Fruit fly (Drosophila melanogaster) whole organism, embryonic: ENCODE measurements around the gene Eig71Ej.

Experiments
- BEAF-32 ChIP-seq: fragments of 200-800 bp; sonication (Bioruptor generic); optimal IDR thresholded peaks from 3 replicates; lab custom pipeline; 2017; ENCODE audit warnings: missing biosample characterization, missing genetic modification characterization, mild to moderate bottlenecking, moderate library complexity, missing genetic modification reagents
- BtbVII ChIP-seq: fragments of 200-800 bp; sonication (Bioruptor generic); optimal IDR thresholded peaks from 3 replicates; lab custom pipeline; 2017; ENCODE audit warnings: missing biosample characterization, mild to moderate bottlenecking, missing genetic modification characterization
- CG10366 ChIP-seq: fragments of 200-800 bp; sonication (Bioruptor generic); IDR thresholded peaks from 2 replicates; pipeline ENCODE4 v1.3.6; 2022; ENCODE audit warnings: missing biosample characterization, missing genetic modification characterization
- CG11456 ChIP-seq: fragments of 200-800 bp; sonication (Bioruptor generic); IDR thresholded peaks from 3 replicates; pipeline ENCODE4 v1.3.6; 2022; ENCODE audit warnings: missing biosample characterization, missing genetic modification characterization
- CG12659 ChIP-seq: fragments of 200-800 bp; sonication (Bioruptor generic); optimal IDR thresholded peaks from 3 replicates; lab custom pipeline; 2017; ENCODE audit warnings: mild to moderate bottlenecking, missing biosample characterization, missing genetic modification reagents, missing genetic modification characterization
- CG13424 ChIP-seq: fragments of 200-800 bp; sonication (Bioruptor generic); optimal IDR thresholded peaks from 2 replicates; lab custom pipeline; 2019; ENCODE audit warnings: missing biosample characterization, mild to moderate bottlenecking, missing genetic modification characterization, moderate library complexity
- CG14050 ChIP-seq: fragments of 200-800 bp; sonication (Bioruptor generic); IDR thresholded peaks from 3 replicates; pipeline ENCODE4 v1.3.6; 2022; ENCODE audit warnings: missing biosample characterization, missing genetic modification characterization
- CG14667 ChIP-seq: fragments of 200-800 bp; sonication (Bioruptor generic); IDR thresholded peaks from 2 replicates; pipeline ENCODE4 v1.3.6; 2022; ENCODE audit warnings: missing biosample characterization, missing genetic modification characterization
- CG14965 ChIP-seq: fragments of 200-800 bp; sonication (Bioruptor generic); optimal IDR thresholded peaks from 2 replicates; lab custom pipeline; 2016; ENCODE audit warnings: missing biosample characterization, missing genetic modification characterization, borderline replicate concordance
- CG16863 ChIP-seq: fragments of 200-800 bp; sonication (Bioruptor generic); optimal IDR thresholded peaks from 3 replicates; lab custom pipeline; 2016; ENCODE audit warnings: missing biosample characterization, missing genetic modification characterization
- CG17802 ChIP-seq: fragments of 200-800 bp; sonication (Bioruptor generic); optimal IDR thresholded peaks from 2 replicates; lab custom pipeline; 2018; ENCODE audit warnings: missing biosample characterization, mild to moderate bottlenecking, missing genetic modification characterization, moderate library complexity
- CG18011 ChIP-seq: fragments of 200-800 bp; sonication (Bioruptor generic); optimal IDR thresholded peaks from 2 replicates; lab custom pipeline; 2017; ENCODE audit warnings: missing biosample characterization, missing genetic modification characterization, mild to moderate bottlenecking, moderate library complexity, missing genotype
- CG2129 ChIP-seq: fragments of 200-800 bp; sonication (Bioruptor generic); IDR thresholded peaks from 2 replicates; pipeline ENCODE4 v1.3.6; 2022; ENCODE audit warnings: missing biosample characterization, missing genetic modification characterization; ENCODE audit not compliant: partially characterized antibody
- CG30020 ChIP-seq: fragments of 200-800 bp; optimal IDR thresholded peaks from 2 replicates; lab custom pipeline; 2019; ENCODE audit warnings: missing biosample characterization, mild to moderate bottlenecking, missing genetic modification characterization, moderate library complexity
- CG30403 ChIP-seq: fragments of 200-800 bp; sonication (Bioruptor generic); optimal IDR thresholded peaks from 3 replicates; lab custom pipeline; 2016; ENCODE audit warnings: missing biosample characterization, missing genetic modification characterization
- CG32767 ChIP-seq: fragments of 200-800 bp; sonication (Bioruptor generic); IDR thresholded peaks from 2 replicates; pipeline ENCODE4 v1.3.6; 2022; ENCODE audit warnings: missing biosample characterization, missing genetic modification characterization
- CG3995 ChIP-seq: fragments of 200-800 bp; sonication (Bioruptor generic); optimal IDR thresholded peaks from 3 replicates; lab custom pipeline; 2016; ENCODE audit warnings: missing biosample characterization, missing genetic modification characterization
- CG4617 ChIP-seq: fragments of 200-800 bp; sonication (Bioruptor generic); optimal IDR thresholded peaks from 3 replicates; lab custom pipeline; 2016; ENCODE audit warnings: missing biosample characterization, missing genetic modification characterization, borderline replicate concordance
- CG6272 ChIP-seq: fragments of 200-800 bp; sonication (Bioruptor generic); IDR thresholded peaks from 2 replicates; pipeline ENCODE4 v1.3.6; 2022; ENCODE audit warnings: missing biosample characterization, missing genetic modification characterization
- CG6683 ChIP-seq: fragments of 200-800 bp; sonication (Bioruptor generic); optimal IDR thresholded peaks from 2 replicates; lab custom pipeline; 2017; ENCODE audit warnings: missing biosample characterization, mild to moderate bottlenecking, missing genetic modification characterization, missing genetic modification reagents
- CG7271 ChIP-seq: fragments of 200-800 bp; sonication (Bioruptor generic); optimal IDR thresholded peaks from 2 replicates; lab custom pipeline; 2018; ENCODE audit warnings: missing biosample characterization, mild to moderate bottlenecking, missing genetic modification characterization, moderate library complexity
- CoRest ChIP-seq: fragments of 200-800 bp; sonication (Bioruptor generic); optimal IDR thresholded peaks from 3 replicates; lab custom pipeline; 2018; ENCODE audit warnings: missing biosample characterization, mild to moderate bottlenecking, missing genetic modification characterization, moderate library complexity
- Dbx ChIP-seq: fragments of 200-800 bp; sonication (Bioruptor generic); IDR thresholded peaks from 3 replicates; pipeline ENCODE4 v1.3.6; 2022; ENCODE audit warnings: missing biosample characterization, missing genetic modification characterization
- Doc2 ChIP-seq: fragments of 200-800 bp; sonication (Bioruptor generic); IDR thresholded peaks from 2 replicates; pipeline ENCODE4 v1.3.6; 2022; ENCODE audit warnings: missing biosample characterization, missing genetic modification characterization
- Dref ChIP-seq: fragments of 200-800 bp; sonication (Bioruptor generic); IDR thresholded peaks from 2 replicates; pipeline ENCODE4 v1.3.6; 2022; ENCODE audit warnings: missing biosample characterization, missing genetic modification characterization
- Gug ChIP-seq: fragments of 200-800 bp; sonication (Bioruptor generic); IDR thresholded peaks from 4 replicates; pipeline ENCODE4 v1.3.6; 2022; ENCODE audit warnings: missing biosample characterization, missing genetic modification characterization
- H2.0 ChIP-seq: fragments of 200-800 bp; sonication (Bioruptor generic); IDR thresholded peaks from 2 replicates; pipeline ENCODE4 v1.3.6; 2022; ENCODE audit warnings: missing biosample characterization, missing genetic modification characterization
- Hand ChIP-seq: fragments of 200-800 bp; sonication (Bioruptor generic); optimal IDR thresholded peaks from 2 replicates; lab custom pipeline; 2017; ENCODE audit warnings: mild to moderate bottlenecking, missing biosample characterization, missing genetic modification reagents, missing genetic modification characterization
- Nf-YC ChIP-seq: fragments of 200-800 bp; optimal IDR thresholded peaks from 3 replicates; lab custom pipeline; 2019; ENCODE audit warnings: missing biosample characterization, mild to moderate bottlenecking, missing genetic modification characterization, moderate library complexity
- Sry-β ChIP-seq: fragments of 200-800 bp; sonication (Bioruptor generic); optimal IDR thresholded peaks from 2 replicates; lab custom pipeline; 2018; ENCODE audit warnings: missing biosample characterization, mild to moderate bottlenecking, missing genetic modification characterization, moderate library complexity
- TFAM ChIP-seq: fragments of 200-800 bp; sonication (Bioruptor generic); optimal IDR thresholded peaks from 2 replicates; lab custom pipeline; 2017; ENCODE audit warnings: missing biosample characterization, missing genetic modification characterization, inconsistent platforms
- al ChIP-seq: fragments of 200-800 bp; sonication (Bioruptor generic); IDR thresholded peaks from 2 replicates; pipeline ENCODE4 v1.3.6; 2022; ENCODE audit warnings: missing biosample characterization, missing genetic modification characterization
- ara ChIP-seq: fragments of 200-800 bp; sonication (Bioruptor generic); IDR thresholded peaks from 2 replicates; pipeline ENCODE4 v1.3.6; 2022; ENCODE audit warnings: missing biosample characterization, missing genetic modification characterization
- chinmo ChIP-seq: fragments of 200-800 bp; sonication (Bioruptor generic); IDR thresholded peaks from 4 replicates; pipeline ENCODE4 v1.3.6; 2022; ENCODE audit warnings: missing biosample characterization, missing genetic modification characterization; ENCODE audit not compliant: partially characterized antibody
- chm ChIP-seq: fragments of 200-800 bp; sonication (Bioruptor generic); IDR thresholded peaks from 2 replicates; pipeline ENCODE4 v1.3.6; 2022; ENCODE audit warnings: missing biosample characterization, missing genetic modification characterization
- da ChIP-seq: fragments of 200-800 bp; sonication (Bioruptor generic); optimal IDR thresholded peaks from 2 replicates; lab custom pipeline; 2016; ENCODE audit warnings: missing biosample characterization, missing genetic modification characterization
- dmrt11E ChIP-seq: fragments of 200-800 bp; sonication (Bioruptor generic); optimal IDR thresholded peaks from 3 replicates; lab custom pipeline; 2018; ENCODE audit warnings: missing biosample characterization, mild to moderate bottlenecking, missing genetic modification characterization, moderate library complexity
- fd102C ChIP-seq: fragments of 200-800 bp; sonication (Bioruptor generic); optimal IDR thresholded peaks from 2 replicates; lab custom pipeline; 2018; ENCODE audit warnings: missing biosample characterization, mild to moderate bottlenecking, missing genetic modification characterization, moderate library complexity
- gcm ChIP-seq: fragments of 200-800 bp; sonication (Bioruptor generic); optimal IDR thresholded peaks from 2 replicates; lab custom pipeline; 2019; ENCODE audit warnings: missing biosample characterization, mild to moderate bottlenecking, missing genetic modification characterization, moderate library complexity
- lola ChIP-seq, 3 experiments: fragments of >200 bp in 2 of 3; fragments of 200-800 bp in 1 of 3; sonication (Bioruptor generic) in 1 of 3; optimal IDR thresholded peaks; 2 replicates each; lab custom pipeline; 2017 to 2019; ENCODE audit warnings: missing biosample characterization in 3 of 3, missing genetic modification characterization in 3 of 3, mild to moderate bottlenecking in 1 of 3, moderate library complexity in 1 of 3
- nerfin-1 ChIP-seq: fragments of 200-800 bp; sonication (Bioruptor generic); optimal IDR thresholded peaks from 3 replicates; lab custom pipeline; 2019; ENCODE audit warnings: missing biosample characterization, mild to moderate bottlenecking, missing genetic modification characterization, moderate library complexity
- repo ChIP-seq: fragments of 200-800 bp; sonication (Bioruptor generic); optimal IDR thresholded peaks from 2 replicates; lab custom pipeline; 2016; ENCODE audit warnings: missing biosample characterization, missing genetic modification characterization
- rib ChIP-seq: fragments of 200-800 bp; sonication (Bioruptor generic); IDR thresholded peaks from 2 replicates; pipeline ENCODE4 v1.3.6; 2022; ENCODE audit warnings: missing biosample characterization, missing genetic modification characterization
- sens-2 ChIP-seq: fragments of 200-800 bp; sonication (Bioruptor generic); IDR thresholded peaks from 2 replicates; pipeline ENCODE4 v1.3.6; 2022; ENCODE audit warnings: missing biosample characterization, missing genetic modification characterization
- so ChIP-seq: fragments of 200-800 bp; sonication (Bioruptor generic); IDR thresholded peaks from 3 replicates; pipeline ENCODE4 v1.3.6; 2022; ENCODE audit warnings: missing biosample characterization, missing genetic modification characterization
- tgo ChIP-seq: fragments of 200-800 bp; sonication (Bioruptor generic); IDR thresholded peaks from 3 replicates; pipeline ENCODE4 v1.3.6; 2022; ENCODE audit warnings: missing biosample characterization, missing genetic modification characterization
- tll ChIP-seq, 2 experiments: fragments of 200-800 bp in 1 of 2; fragments of >200 bp in 1 of 2; sonication (Bioruptor generic) in 1 of 2; optimal IDR thresholded peaks; 2 replicates each; lab custom pipeline; 2017 to 2019; ENCODE audit warnings: missing biosample characterization in 2 of 2, missing genetic modification characterization in 2 of 2, mild to moderate bottlenecking in 1 of 2, moderate library complexity in 1 of 2
- ttk ChIP-seq: fragments of 200-800 bp; sonication (Bioruptor generic); IDR thresholded peaks from 2 replicates; pipeline ENCODE4 v2.1.2; 2022; ENCODE audit warnings: missing biosample characterization, missing genetic modification characterization
- tup ChIP-seq: fragments of 200-800 bp; sonication (Bioruptor generic); optimal IDR thresholded peaks from 2 replicates; lab custom pipeline; 2016; ENCODE audit warnings: missing biosample characterization, mild to moderate bottlenecking, missing genetic modification characterization, moderate library complexity

Gene Eig71Ej

dm6 chr3L:15619626-15620247 is 41.1 kb downstream of the Eig71Ej start, which contains the start of gene Phs (continued):
- TF ChIP-seq so (GFP tag; lab: Robert Waterston, UW) (peak; percentile 68; the same call in 2 of the 3 replicates), fd102C (peak; percentile 22), ttk (peak; percentile 73), CG10366 (GFP tag; lab: Robert Waterston, UW) (peak; percentile 71), CG4617 (GFP tag; lab: Kevin White, UChicago) (peak; percentile 70), CG7271 (tag; lab: Kevin White, UChicago) (peak; percentile 49), da (GFP tag; lab: Kevin White, UChicago) (peak; percentile 66), H2.0 (GFP tag; lab: Robert Waterston, UW) (peak; percentile 79), CG3995 (GFP tag; lab: Kevin White, UChicago) (peak; percentile 44), lola (GFP tag; optimal IDR thresholded peaks at IDR 0.05; lab: Kevin White, UChicago) (peak in 1 of 3 experiments; percentile 30), TFAM (no peak), Gug (GFP tag; lab: Robert Waterston, UW) (peak; percentile 80), CG30020 (tag; lab: Kevin White, UChicago) (peak; percentile 16), Doc2 (no peak), repo (GFP tag; lab: Kevin White, UChicago) (peak; percentile 86), CG14965 (GFP tag; lab: Kevin White, UChicago) (peak; percentile 52), CoRest (peak; percentile 57), CG12659 (GFP tag; lab: Kevin White, UChicago) (peak; percentile 83), BEAF-32 (GFP tag; lab: Kevin White, UChicago) (peak; percentile 39), Dbx (peak; percentile 93), chm (GFP tag; lab: Robert Waterston, UW) (peak; percentile 93), tgo (GFP tag; lab: Robert Waterston, UW) (peak; percentile 65), CG16863 (peak; percentile 80), CG6683 (GFP tag; lab: Kevin White, UChicago) (peak; percentile 41), sens-2 (GFP tag; lab: Robert Waterston, UW) (peak; percentile 63), al (peak; percentile 62), CG14667 (GFP tag; lab: Robert Waterston, UW) (0 out of 2 replicates have a peak, but pooled peaks have one; percentile 51), chinmo (peak; percentile 82; the same call in 1 of the 4 replicates), CG17802 (tag; lab: Kevin White, UChicago) (peak; percentile 74), CG30403 (GFP tag; lab: Kevin White, UChicago) (peak; percentile 78), gcm (peak; percentile 13), CG32767 (no peak), tll (GFP tag; optimal IDR thresholded peaks at IDR 0.05; lab: Kevin White, UChicago) (no peak), rib (GFP tag; lab: Robert Waterston, UW) (peak; percentile 97), CG13424 (tag; lab: Kevin White, UChicago) (peak; percentile 24), CG18011 (GFP tag; lab: Kevin White, UChicago) (peak; percentile 56), dmrt11E (peak; percentile 45), CG11456 (GFP tag; lab: Robert Waterston, UW) (peak; percentile 90), Dref (peak; percentile 50), CG6272 (GFP tag; lab: Robert Waterston, UW) (peak; percentile 54; the same call in 1 of the 2 replicates), Nf-YC (tag; lab: Kevin White, UChicago) (peak; percentile 46), tup (GFP tag; lab: Kevin White, UChicago) (peak; percentile 73), CG2129 (no peak), nerfin-1 (tag; lab: Kevin White, UChicago) (peak; percentile 49), BtbVII (GFP tag; lab: Kevin White, UChicago) (peak; percentile 52), Sry-β (GFP tag; lab: Kevin White, UChicago) (no peak), CG14050 (GFP tag; lab: Robert Waterston, UW) (peak; percentile 67), Hand (GFP tag; lab: Kevin White, UChicago) (no peak), ara (GFP tag; lab: Robert Waterston, UW) (peak; percentile 74)
